Fruit fly (Drosophila melanogaster): ENCODE measurements around the gene CG14566.

The CG14566 gene

DNA sequence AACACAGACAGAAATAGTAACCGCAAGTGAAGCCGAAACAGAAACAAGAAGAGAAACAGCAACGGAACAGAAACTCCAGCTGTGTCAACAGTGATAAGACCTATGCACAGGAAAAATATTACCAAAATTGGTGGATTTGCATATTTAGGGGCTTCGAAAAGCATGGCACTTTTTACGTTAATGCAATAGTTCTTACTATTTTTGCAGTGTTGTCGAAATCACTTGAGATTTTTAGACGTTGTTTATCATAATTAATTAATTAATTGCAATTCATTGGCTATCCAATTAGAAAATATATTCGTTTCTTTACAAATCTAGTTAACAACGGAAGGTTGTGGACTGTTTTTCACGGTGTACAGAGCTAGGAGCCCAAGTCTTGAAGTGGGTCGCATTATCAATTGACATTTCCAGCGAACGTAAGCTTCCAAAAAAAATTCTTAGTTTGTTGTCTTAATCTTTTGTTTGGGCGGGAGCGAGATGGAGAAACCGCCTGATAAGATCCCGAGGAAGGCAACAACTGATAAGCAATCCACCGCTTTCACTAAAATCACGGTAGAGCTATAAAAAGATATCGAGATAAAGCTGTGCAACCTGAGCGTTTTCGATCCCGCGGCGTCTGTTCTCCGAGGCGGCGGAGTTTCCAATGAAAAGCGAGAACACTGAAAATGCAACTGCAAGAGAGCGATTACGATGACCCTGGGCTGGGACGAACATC is 12.9 kb downstream of the CG14566 start (continued):
- TF ChIP-seq Drgx (GFP tag; IDR thresholded peaks at IDR 0.05) (no peak), D19A (tag; optimal IDR thresholded peaks at IDR 0.05) (peak; percentile 15), CG12155 (GFP tag; optimal IDR thresholded peaks at IDR 0.05) (no peak), CG10959 (GFP tag; IDR thresholded peaks at IDR 0.05) (peak; percentile 38; the same call in 1 of the 2 replicates), twi (tag; optimal IDR thresholded peaks at IDR 0.05) (peak; percentile 63), sc (optimal IDR thresholded peaks at IDR 0.05) (no peak), sc (GFP tag; optimal IDR thresholded peaks at IDR 0.05) (peak; percentile 4), Oli (tag; optimal IDR thresholded peaks at IDR 0.05) (peak; percentile 11), CG4820 (GFP tag; optimal IDR thresholded peaks at IDR 0.05) (peak; percentile 9), pnt (GFP tag; optimal IDR thresholded peaks at IDR 0.05) (no peak), CG2202 (tag; optimal IDR thresholded peaks at IDR 0.05) (peak; percentile 2), CG6689 (GFP tag; IDR thresholded peaks at IDR 0.05) (peak; percentile 33; the same call in 1 of the 2 replicates), CG15601 (tag; optimal IDR thresholded peaks at IDR 0.05) (peak; percentile 4)

dm6 chr3L:21720869-21721268 is 19.2 kb downstream of the CG14566 start:
- TF ChIP-seq dimm (GFP tag; IDR thresholded peaks at IDR 0.05), result no peak
- peak in 1 of 2 experiments; percentile 19 for TF ChIP-seq bsh (GFP tag; optimal IDR thresholded peaks at IDR 0.05)

DNA sequence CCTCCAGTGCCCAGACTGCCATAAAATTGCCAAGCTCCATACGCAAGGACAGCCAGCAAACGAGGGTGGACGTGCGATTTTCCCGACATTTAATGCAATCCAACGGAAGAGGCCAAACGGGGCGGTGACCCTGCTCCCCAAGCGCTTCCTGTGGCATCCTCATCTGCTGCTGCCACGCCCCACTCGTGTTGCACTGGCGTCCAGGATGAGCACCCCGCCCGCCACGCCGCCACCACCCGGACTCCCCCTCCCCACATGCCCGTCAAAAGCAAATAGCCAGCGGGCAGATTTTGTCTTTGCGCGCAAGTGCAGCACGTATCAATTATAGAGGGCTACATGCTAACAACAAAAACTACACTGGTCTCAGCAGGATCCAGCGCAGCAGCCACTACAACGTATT is 21.9 kb downstream of the CG14566 start:
- no peak for TF ChIP-seq YL-1 (GFP tag; optimal IDR thresholded peaks at IDR 0.05)
- peak; percentile 10 for TF ChIP-seq CG11247 (GFP tag; IDR thresholded peaks at IDR 0.05)
- 0 out of 2 replicates have a peak, but pooled peaks have one; percentile 11 for TF ChIP-seq ssp (GFP tag; IDR thresholded peaks at IDR 0.05)

DNA sequence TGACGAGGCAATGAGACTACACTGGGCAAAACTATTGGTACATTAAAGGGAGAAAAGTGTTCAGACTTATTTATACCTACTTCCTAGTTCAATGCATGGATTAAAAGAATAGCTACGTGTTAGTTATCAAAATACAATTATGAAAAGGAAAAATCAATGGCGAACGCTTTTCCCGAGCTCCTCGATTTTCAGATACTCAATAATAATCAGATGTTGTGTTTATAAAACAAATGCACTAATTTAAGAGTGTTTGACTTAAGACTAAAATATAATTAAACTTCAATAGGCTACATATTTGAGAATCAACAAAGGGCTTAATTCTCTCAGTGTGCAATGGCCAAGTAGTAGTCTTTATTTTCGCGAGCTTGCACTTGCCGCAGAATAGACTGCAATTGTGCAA is 24.1 kb downstream of the CG14566 start:
- TF ChIP-seq sens (GFP tag), result peak; percentile 40
- TF ChIP-seq MTF-1 (GFP tag; optimal IDR thresholded peaks at IDR 0.05; ENCODE audit: borderline replicate concordance), result no peak
- TF ChIP-seq PHDP (tag; optimal IDR thresholded peaks at IDR 0.05), result no peak
- no peak for TF ChIP-seq CG5953 (GFP tag; IDR thresholded peaks at IDR 0.05)

- TF ChIP-seq CG6765 (GFP tag; optimal IDR thresholded peaks at IDR 0.05), result no peak
- TF ChIP-seq Stat92E (GFP tag; optimal IDR thresholded peaks at IDR 0.05), result no peak
- TF ChIP-seq lola (GFP tag; optimal IDR thresholded peaks at IDR 0.05), result peak in 1 of 3 experiments; percentile 4
- no peak for TF ChIP-seq Dref (GFP tag; IDR thresholded peaks at IDR 0.05)
- peak; percentile 31 for TF ChIP-seq corto (GFP tag; optimal IDR thresholded peaks at IDR 0.05)
- TF ChIP-seq sens (GFP tag), result peak; percentile 57
- no peak for TF ChIP-seq CG12104 (GFP tag; optimal IDR thresholded peaks at IDR 0.05)
- peak; percentile 64 for TF ChIP-seq lbe (GFP tag; optimal IDR thresholded peaks at IDR 0.05)
- no peak for TF ChIP-seq CG6654 (GFP tag; optimal IDR thresholded peaks at IDR 0.05)
- TF ChIP-seq Myb (GFP tag; optimal IDR thresholded peaks at IDR 0.05), result no peak
- TF ChIP-seq ftz-f1 (GFP tag; optimal IDR thresholded peaks at IDR 0.05), result no peak
- TF ChIP-seq Drgx (GFP tag; IDR thresholded peaks at IDR 0.05), result no peak; the same call in 1 of the 2 replicates
- TF ChIP-seq nom (GFP tag; optimal IDR thresholded peaks at IDR 0.05), result peak; percentile 79
- no peak for TF ChIP-seq CG15601 (tag; optimal IDR thresholded peaks at IDR 0.05)
- no peak for TF ChIP-seq stwl (tag; optimal IDR thresholded peaks at IDR 0.05)
- no peak for TF ChIP-seq CG11093 (GFP tag; IDR thresholded peaks at IDR 0.05)
- TF ChIP-seq bsh (GFP tag; optimal IDR thresholded peaks at IDR 0.05), result peak in 1 of 2 experiments; percentile 85
- no peak for TF ChIP-seq chif (GFP tag; optimal IDR thresholded peaks at IDR 0.05)
These were observed 30.1 kb downstream of the CG14566 start for dm6 chr3L:21709785-21710591.
